Worm (Caenorhabditis elegans): ENCODE results near the gene btb-4.
"Not testable (repeated sequence)": the region's sequence is repeated elsewhere in the genome, so short reads cannot be mapped to it uniquely, and the experiment has no call there.

The btb-4 gene

ce11 chrII:2013856-2014255 is 18.3 kb upstream of the btb-4 start:
- TF ChIP-seq ceh-28 (tag; optimal IDR thresholded peaks at IDR 0.05): peak; percentile 72
- TF ChIP-seq D1046.2 (GFP tag; IDR thresholded peaks at IDR 0.05): no peak

DNA sequence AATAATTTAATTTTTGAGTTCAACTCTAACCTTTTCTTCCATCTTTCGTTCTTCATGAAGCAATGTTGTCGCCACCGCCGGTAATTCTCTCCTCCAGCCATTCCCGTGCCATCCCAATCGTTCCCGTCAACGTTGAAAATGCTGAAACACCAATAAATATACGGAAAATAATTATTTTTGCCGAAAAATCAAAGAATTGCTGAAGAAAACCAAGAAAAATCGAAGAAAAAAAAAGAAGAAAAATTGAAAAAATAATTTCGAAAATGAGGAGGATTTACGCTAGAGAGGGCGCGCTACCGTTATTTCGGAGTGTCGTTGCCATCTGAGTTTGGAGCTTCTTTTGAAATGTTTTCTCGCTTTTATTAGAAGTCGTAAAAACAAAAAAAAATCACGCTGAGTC is 8.6 kb upstream of the btb-4 start, which contains the start of gene cya-2:
Gene cya-2, minus strand, starts transcription at position 101 of the 400 bp plus-strand sequence.
- TF ChIP-seq tra-1 (GFP tag; IDR thresholded peaks at IDR 0.05); nhr-111 (GFP tag; optimal IDR thresholded peaks at IDR 0.05); zip-2 (tag; optimal IDR thresholded peaks at IDR 0.05): not testable (repeated sequence)

- TF ChIP-seq madf-5 (GFP tag; IDR thresholded peaks at IDR 0.05): 0 out of 4 replicates have a peak, but pooled peaks of 1 of the 2 experiments have one; percentile 15
Measured at ce11 chrII:2024652-2025051, 7.5 kb upstream of the btb-4 start.

- TF ChIP-seq zfp-2 (tag; optimal IDR thresholded peaks at IDR 0.05) (no peak), unc-62 (GFP tag; optimal IDR thresholded peaks at IDR 0.05 in 1 of 2) (peak in 1 of 2 experiments; percentile 84), unc-62 (tag; optimal IDR thresholded peaks at IDR 0.05) (no peak), T20F7.1 (GFP tag; optimal IDR thresholded peaks at IDR 0.05) (no peak), hlh-30 (tag; optimal IDR thresholded peaks at IDR 0.05; ENCODE audit: insufficient read depth) (no peak)
Measured at ce11 chrII:2026525-2026924, 5.6 kb upstream of the btb-4 start, which contains the start of gene bath-21. Gene bath-21, minus strand, starts transcription at chrII:2026625.

- TF ChIP-seq hmg-1.1 (GFP tag; IDR thresholded peaks at IDR 0.05) (no peak), daf-19 (GFP tag; conservative IDR thresholded peaks at IDR 0.05) (no peak), hlh-11 (tag; optimal IDR thresholded peaks at IDR 0.05) (no peak), lim-7 (GFP tag; IDR thresholded peaks at IDR 0.05) (no peak), Y5F2A.4 (GFP tag; optimal IDR thresholded peaks at IDR 0.05) (no peak), lin-29 (GFP tag; IDR thresholded peaks at IDR 0.05) (no peak), nhr-28 (tag; optimal IDR thresholded peaks at IDR 0.05) (no peak), ama-1 (optimal IDR thresholded peaks at IDR 0.05) (no peak), Y48G9A.11 (GFP tag; IDR thresholded peaks at IDR 0.05) (no peak), D1046.2 (GFP tag; IDR thresholded peaks at IDR 0.05) (no peak), arid-1 (GFP tag; conservative IDR thresholded peaks at IDR 0.05) (no peak), madf-9 (GFP tag; conservative IDR thresholded peaks at IDR 0.05) (no peak), lir-3 (tag; optimal IDR thresholded peaks at IDR 0.05) (no peak), Y75B8A.6 (GFP tag; IDR thresholded peaks at IDR 0.05) (no peak)
Measured at ce11 chrII:2028712-2029111, 3.4 kb upstream of the btb-4 start, which contains the start of gene bath-1. Gene bath-1, minus strand, starts transcription at chrII:2028812.

- TF ChIP-seq skn-1 (tag; optimal IDR thresholded peaks at IDR 0.05) (no peak), lin-13 (GFP tag; optimal IDR thresholded peaks at IDR 0.05) (no peak), F49E8.2 (tag; optimal IDR thresholded peaks at IDR 0.05; ENCODE audit: borderline replicate concordance) (no peak), nhr-102 (tag; optimal IDR thresholded peaks at IDR 0.05) (no peak), egl-27 (tag; optimal IDR thresholded peaks at IDR 0.05) (no peak), F10B5.3 (tag; optimal IDR thresholded peaks at IDR 0.05) (no peak), nhr-48 (tag; optimal IDR thresholded peaks at IDR 0.05) (no peak), ceh-32 (tag; optimal IDR thresholded peaks at IDR 0.05; ENCODE audit: poor library complexity) (no peak), nhr-6 (tag; optimal IDR thresholded peaks at IDR 0.05) (no peak), T26A8.4 (GFP tag; IDR thresholded peaks at IDR 0.05) (no peak), nhr-237 (tag; optimal IDR thresholded peaks at IDR 0.05) (no peak), hlh-11 (tag; optimal IDR thresholded peaks at IDR 0.05) (no peak), lim-7 (GFP tag; IDR thresholded peaks at IDR 0.05) (no peak), dve-1 (tag; optimal IDR thresholded peaks at IDR 0.05; ENCODE audit: insufficient read depth) (no peak), aly-2 (tag; optimal IDR thresholded peaks at IDR 0.05) (no peak), arid-1 (GFP tag; conservative IDR thresholded peaks at IDR 0.05) (no peak), pha-4 (GFP tag; IDR thresholded peaks at IDR 0.05) (no peak), pha-4 (tag; optimal IDR thresholded peaks at IDR 0.05) (no peak), vab-7 (GFP tag; IDR thresholded peaks at IDR 0.05) (no peak), zag-1 (tag; optimal IDR thresholded peaks at IDR 0.05) (no peak), attf-4 (tag; optimal IDR thresholded peaks at IDR 0.05) (no peak)
Measured at ce11 chrII:2030367-2030766, 1.7 kb upstream of the btb-4 start, which contains the start of gene bath-3. Gene bath-3, minus strand, starts transcription at chrII:2030467.
